Worm (Caenorhabditis elegans) whole organism, late embryonic: ENCODE results near the gene K02F6.7.

ENCODE experiments used
- ama-1 ChIP-seq: fragments of 150-350 bp; optimal IDR thresholded peaks from 2 replicates; lab custom pipeline; 2014
- ceh-34 ChIP-seq: sonication (generic microtip); optimal IDR thresholded peaks from 2 replicates; lab custom pipeline; 2016; ENCODE audit warnings: mild to moderate bottlenecking, missing genetic modification characterization, missing compliant biosample characterization
- mec-3 ChIP-seq: sonication (generic microtip); optimal IDR thresholded peaks from 2 replicates; lab custom pipeline; 2016; ENCODE audit warnings: borderline replicate concordance, missing genetic modification characterization, missing compliant biosample characterization
- nhr-232 ChIP-seq: sonication (generic microtip); optimal IDR thresholded peaks from 2 replicates; lab custom pipeline; 2016; ENCODE audit warnings: missing genetic modification characterization, missing compliant biosample characterization
- odd-2 ChIP-seq: sonication (generic microtip); optimal IDR thresholded peaks from 2 replicates; lab custom pipeline; 2017; ENCODE audit warnings: antibody characterized with exemption, mild to moderate bottlenecking, missing genetic modification characterization, missing compliant biosample characterization
- pha-4 ChIP-seq: fragments of 150-350 bp; optimal IDR thresholded peaks from 2 replicates; lab custom pipeline; 2018; ENCODE audit warnings: missing biosample characterization, missing genetic modification reagents, missing genetic modification characterization
- pqm-1 ChIP-seq: sonication (generic microtip); optimal IDR thresholded peaks from 2 replicates; lab custom pipeline; 2016; ENCODE audit warnings: missing genetic modification characterization, missing compliant biosample characterization
- rnt-1 ChIP-seq: sonication (generic microtip); optimal IDR thresholded peaks from 2 replicates; lab custom pipeline; 2016; ENCODE audit warnings: missing genetic modification characterization, missing compliant biosample characterization
- sox-4 ChIP-seq: sonication (generic microtip); optimal IDR thresholded peaks from 2 replicates; lab custom pipeline; 2017; ENCODE audit warnings: mild to moderate bottlenecking, missing genetic modification characterization, inconsistent platforms, missing compliant biosample characterization
- unc-55 ChIP-seq: sonication (generic microtip); optimal IDR thresholded peaks from 2 replicates; lab custom pipeline; 2017; ENCODE audit warnings: missing biosample characterization, missing genetic modification reagents, missing genetic modification characterization

DNA sequence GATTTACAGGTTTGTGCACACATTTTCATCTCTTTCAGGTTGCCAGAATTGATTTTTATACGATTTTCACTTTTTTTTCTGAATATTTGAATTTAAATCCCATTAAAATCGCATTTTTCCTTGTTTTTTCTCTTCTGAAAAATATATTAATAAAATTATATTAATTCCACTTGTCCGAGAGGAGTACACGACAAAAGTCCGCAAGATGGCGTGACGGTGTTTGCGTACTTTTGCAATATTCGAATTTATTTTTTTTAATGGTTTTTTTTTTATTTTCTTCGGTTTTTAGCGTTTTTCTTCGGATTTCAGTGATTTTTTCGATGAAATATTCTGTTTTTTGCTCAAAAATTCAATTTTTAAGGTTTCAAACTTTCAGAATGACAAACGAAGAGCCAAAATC is 27.2 kb upstream of the K02F6.7 start, which contains the start of gene usp-39:
- TF ChIP-seq pqm-1 (tag; lab: Kevin White, UChicago), result no peak
- no peak for TF ChIP-seq pha-4 (tag; lab: Kevin White, UChicago)
- no peak for TF ChIP-seq mec-3 (tag; lab: Kevin White, UChicago)
- no peak for TF ChIP-seq sox-4 (tag; lab: Kevin White, UChicago)
- no peak for TF ChIP-seq ceh-34 (tag; lab: Kevin White, UChicago)
- TF ChIP-seq ama-1 (lab: Kevin White, UChicago), result no peak
- TF ChIP-seq unc-55, result no peak
- no peak for TF ChIP-seq nhr-232 (tag; lab: Kevin White, UChicago)
- no peak for TF ChIP-seq rnt-1
- no peak for TF ChIP-seq odd-2
